Fruit fly (Drosophila melanogaster) Kc167 (cell line): ENCODE data around the gene CG10973.

Experiments used
- Myc ChIP-seq: fragments of >200 bp; optimal IDR thresholded peaks from 2 replicates; lab custom pipeline; 2017; ENCODE audit warnings: missing external identifiers
- h ChIP-seq: fragments of >200 bp; optimal IDR thresholded peaks from 3 replicates; lab custom pipeline; 2018; ENCODE audit warnings: missing external identifiers
- insv ChIP-seq: fragments of >200 bp; optimal IDR thresholded peaks from 3 replicates; lab custom pipeline; 2018; ENCODE audit warnings: missing external identifiers
- psq ChIP-seq: fragments of >200 bp; optimal IDR thresholded peaks from 2 replicates; lab custom pipeline; 2017; ENCODE audit warnings: missing external identifiers
- ttk ChIP-seq: sonication (Bioruptor generic); optimal IDR thresholded peaks from 2 replicates; lab custom pipeline; 2017; ENCODE audit warnings: missing external identifiers

- TF ChIP-seq insv (lab: Kevin White, UChicago), result no peak
- TF ChIP-seq psq, result no peak
- no peak for TF ChIP-seq h (lab: Kevin White, UChicago)
- no peak for TF ChIP-seq ttk (lab: Kevin White, UChicago)
- no peak for TF ChIP-seq Myc (lab: Kevin White, UChicago)
These were observed 9.3 kb downstream of the CG10973 start, which contains the start of gene CG32109 for dm6 chr3L:12745121-12745770.
